Worm (Caenorhabditis elegans) whole organism, early embryonic: ENCODE measurements around the gene C05D9.7.

Experiments used
- F13C5.2 ChIP-seq: sonication (generic microtip); optimal IDR thresholded peaks from 2 replicates; lab custom pipeline; 2017; ENCODE audit warnings: mild to moderate bottlenecking, missing genetic modification characterization, inconsistent platforms, missing compliant biosample characterization
- ama-1 ChIP-seq: fragments of 150-350 bp; optimal IDR thresholded peaks from 2 replicates; lab custom pipeline; 2014
- ceh-13 ChIP-seq: fragments of 200-800 bp; sonication (Bioruptor generic); optimal IDR thresholded peaks from 2 replicates; lab custom pipeline; 2018; ENCODE audit warnings: mild to moderate bottlenecking, missing genetic modification characterization, missing compliant biosample characterization
- ceh-36 ChIP-seq: sonication (generic microtip); optimal IDR thresholded peaks from 2 replicates; lab custom pipeline; 2016; ENCODE audit warnings: missing genetic modification characterization, inconsistent platforms, missing compliant biosample characterization
- ets-7 ChIP-seq: sonication (generic microtip); optimal IDR thresholded peaks from 2 replicates; lab custom pipeline; 2016; ENCODE audit warnings: missing genotype, missing genetic modification characterization, missing compliant biosample characterization
- flt-1 ChIP-seq: fragments of 200-800 bp; sonication (Bioruptor generic); IDR thresholded peaks from 2 replicates; pipeline ENCODE4 v1.3.6; 2022; ENCODE audit warnings: missing genetic modification characterization, missing compliant biosample characterization
- hmg-4 ChIP-seq: fragments of 200-800 bp; sonication (Bioruptor generic); optimal IDR thresholded peaks from 2 replicates; lab custom pipeline; 2018; ENCODE audit warnings: mild to moderate bottlenecking, missing genetic modification characterization, missing compliant biosample characterization
- hnd-1 ChIP-seq: sonication (generic microtip); optimal IDR thresholded peaks from 2 replicates; lab custom pipeline; 2016; ENCODE audit warnings: missing genetic modification characterization, missing compliant biosample characterization
- scrt-1 ChIP-seq: fragments of 200-800 bp; sonication (Bioruptor generic); IDR thresholded peaks from 2 replicates; pipeline ENCODE4 v1.3.6; 2022; ENCODE audit warnings: missing genetic modification characterization, missing compliant biosample characterization
- sea-1 ChIP-seq: fragments of 200-800 bp; sonication (Bioruptor generic); conservative IDR thresholded peaks from 2 replicates; pipeline ENCODE4 v1.3.6; 2022; ENCODE audit warnings: missing genetic modification characterization, missing compliant biosample characterization
- tbx-11 ChIP-seq: fragments of 200-800 bp; sonication (Bioruptor generic); IDR thresholded peaks from 2 replicates; pipeline ENCODE4 v1.3.6; 2022; ENCODE audit warnings: missing genetic modification characterization, missing compliant biosample characterization
- tbx-37 ChIP-seq: fragments of 200-800 bp; sonication (Bioruptor generic); conservative IDR thresholded peaks from 2 replicates; pipeline ENCODE4 v1.3.6; 2022; ENCODE audit warnings: missing genetic modification reagents, missing genetic modification characterization, missing compliant biosample characterization
- tra-4 ChIP-seq: sonication (generic microtip); optimal IDR thresholded peaks from 2 replicates; lab custom pipeline; 2017; ENCODE audit warnings: missing genetic modification characterization, missing compliant biosample characterization

DNA sequence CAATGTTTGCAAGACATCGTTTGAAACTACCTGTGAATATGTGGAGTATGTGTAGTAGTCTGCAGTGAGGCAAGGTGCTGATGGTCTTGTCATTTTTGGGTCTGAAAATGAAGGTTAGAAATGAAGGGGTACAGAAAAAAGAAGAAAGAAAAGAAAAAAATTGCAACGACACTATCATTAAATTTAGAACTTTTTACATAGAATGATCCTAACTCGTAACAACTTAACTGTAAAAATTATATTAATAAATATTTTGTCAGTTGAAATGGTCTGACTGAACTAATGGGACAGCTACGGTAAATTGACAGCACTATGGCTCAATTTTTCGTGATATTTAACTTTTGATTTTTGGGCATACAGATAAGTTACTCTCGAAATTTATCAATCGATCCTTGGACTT, at the start of gene C05D9.7:
- TF ChIP-seq tbx-11 (GFP tag; lab: Robert Waterston, UW) (no peak), ama-1 (lab: Kevin White, UChicago) (no peak), ceh-36 (no peak), sea-1 (GFP tag; lab: Robert Waterston, UW) (no peak), ets-7 (tag; lab: Kevin White, UChicago) (no peak), flt-1 (no peak), hnd-1 (tag; lab: Kevin White, UChicago) (no peak), hmg-4 (GFP tag; lab: Kevin White, UChicago) (no peak), tra-4 (no peak), tbx-37 (GFP tag; lab: Robert Waterston, UW) (no peak), scrt-1 (no peak), ceh-13 (no peak), F13C5.2 (tag; lab: Kevin White, UChicago) (no peak)
